Fruit fly (Drosophila melanogaster): ENCODE data around the gene CG1662.

The CG1662 gene

dm6 chrX:13390465-13391173, 3.3 kb downstream of the CG1662 start (continued):
- TF ChIP-seq prd (optimal IDR thresholded peaks at IDR 0.05) (no peak), prd (GFP tag; IDR thresholded peaks at IDR 0.05) (peak; percentile 72; the same call in 2 of the 3 replicates), dimm (GFP tag; IDR thresholded peaks at IDR 0.05) (no peak), Trl (optimal IDR thresholded peaks at IDR 0.05) (peak in 1 of 2 experiments; percentile 10), Trl (GFP tag; optimal IDR thresholded peaks at IDR 0.05) (no peak), CG16813 (GFP tag; IDR thresholded peaks at IDR 0.05; ENCODE audit: partially characterized antibody) (no peak), zen (tag; optimal IDR thresholded peaks at IDR 0.05) (peak; percentile 25), CG2199 (GFP tag; IDR thresholded peaks at IDR 0.05) (no peak), pfk (GFP tag; optimal IDR thresholded peaks at IDR 0.05) (no peak), CrebB (tag; optimal IDR thresholded peaks at IDR 0.05) (peak; percentile 24), Adf1 (GFP tag; IDR thresholded peaks at IDR 0.05) (peak; percentile 44), emc (GFP tag; optimal IDR thresholded peaks at IDR 0.05) (no peak), Nf-YA (GFP tag; IDR thresholded peaks at IDR 0.05) (peak; percentile 57; the same call in 1 of the 2 replicates), pum (GFP tag; optimal IDR thresholded peaks at IDR 0.05) (no peak), Hmr (GFP tag; optimal IDR thresholded peaks at IDR 0.05) (peak; percentile 85), Bgb (GFP tag; IDR thresholded peaks at IDR 0.05; ENCODE audit: partially characterized antibody) (no peak), CG17912 (GFP tag; optimal IDR thresholded peaks at IDR 0.05) (no peak), CG9797 (GFP tag; optimal IDR thresholded peaks at IDR 0.05) (no peak), CG7271 (tag; optimal IDR thresholded peaks at IDR 0.05) (no peak), pho (GFP tag; optimal IDR thresholded peaks at IDR 0.05) (no peak), MTF-1 (GFP tag; optimal IDR thresholded peaks at IDR 0.05; ENCODE audit: borderline replicate concordance) (no peak), Hey (tag; optimal IDR thresholded peaks at IDR 0.05) (no peak), dm (GFP tag; optimal IDR thresholded peaks at IDR 0.05) (no peak), corto (GFP tag; optimal IDR thresholded peaks at IDR 0.05) (no peak), CG4707 (GFP tag; optimal IDR thresholded peaks at IDR 0.05) (no peak), Asciz (GFP tag; optimal IDR thresholded peaks at IDR 0.05) (no peak), odd (GFP tag; optimal IDR thresholded peaks at IDR 0.05) (peak; percentile 31), sr (GFP tag; IDR thresholded peaks at IDR 0.05) (no peak), Rx (GFP tag; IDR thresholded peaks at IDR 0.05) (peak; percentile 16; the same call in 1 of the 2 replicates), lilli (GFP tag; optimal IDR thresholded peaks at IDR 0.05) (peak; percentile 16), ac (GFP tag; optimal IDR thresholded peaks at IDR 0.05) (no peak), ham (GFP tag; IDR thresholded peaks at IDR 0.05) (0 out of 2 replicates have a peak, but pooled peaks have one; percentile 46), CG6272 (GFP tag; IDR thresholded peaks at IDR 0.05) (no peak), Dad (GFP tag; optimal IDR thresholded peaks at IDR 0.05) (no peak), CG7786 (GFP tag; optimal IDR thresholded peaks at IDR 0.05) (no peak), CG31224 (GFP tag; IDR thresholded peaks at IDR 0.05) (peak; percentile 75), H2.0 (GFP tag; IDR thresholded peaks at IDR 0.05) (peak; percentile 61; the same call in 1 of the 2 replicates), CG31388 (GFP tag; optimal IDR thresholded peaks at IDR 0.05) (no peak), gfzf (GFP tag; optimal IDR thresholded peaks at IDR 0.05) (no peak), CG17186 (GFP tag; optimal IDR thresholded peaks at IDR 0.05) (no peak), Nf-YC (tag; optimal IDR thresholded peaks at IDR 0.05) (peak; percentile 81), caup (GFP tag; optimal IDR thresholded peaks at IDR 0.05; ENCODE audit: severe bottlenecking) (peak; percentile 74), kni (GFP tag; optimal IDR thresholded peaks at IDR 0.05) (no peak), amos (GFP tag; IDR thresholded peaks at IDR 0.05; ENCODE audit: partially characterized antibody) (no peak), dmrt11E (tag; optimal IDR thresholded peaks at IDR 0.05) (no peak), vvl (GFP tag; IDR thresholded peaks at IDR 0.05) (peak; percentile 76), CG3838 (GFP tag; optimal IDR thresholded peaks at IDR 0.05) (no peak)

Measured in whole organism, embryonic.